Worm (Caenorhabditis elegans): ENCODE data around the gene B0416.11.

DNA sequence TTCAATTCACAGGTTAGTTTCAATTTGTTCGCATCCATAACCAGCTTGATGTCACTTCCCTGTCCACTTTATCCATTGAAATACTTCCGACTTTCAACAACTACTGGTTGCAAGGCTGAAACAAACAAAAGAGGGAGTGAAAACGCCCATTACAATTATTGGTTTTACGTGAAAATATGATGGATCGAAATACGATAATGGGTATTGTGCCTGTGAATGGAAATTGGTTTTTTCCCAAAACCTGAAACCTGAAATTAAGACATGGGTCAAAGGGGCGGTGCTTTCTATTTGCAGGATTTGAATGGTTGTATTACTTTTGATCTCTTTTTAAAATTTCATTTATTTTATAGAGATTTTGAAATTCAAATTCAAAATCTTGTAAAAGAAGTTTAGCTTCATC lies 15.9 kb upstream of the B0416.11 start, which contains the start of gene B0416.2:
- no peak for TF ChIP-seq ref-1 (GFP tag; conservative IDR thresholded peaks at IDR 0.05)
- no peak for TF ChIP-seq cog-1 (tag; optimal IDR thresholded peaks at IDR 0.05)
- no peak for TF ChIP-seq flt-1 (GFP tag; IDR thresholded peaks at IDR 0.05)

All from whole organism, midembryonic.